Fruit fly (Drosophila melanogaster) whole organism, embryonic: ENCODE data around the gene Cpr73D.

Experiments
- Abd-B ChIP-seq: fragments of 200-800 bp; sonication (Bioruptor generic); optimal IDR thresholded peaks from 2 replicates; lab custom pipeline; 2018; ENCODE audit warnings: missing biosample characterization, mild to moderate bottlenecking, missing genetic modification characterization, moderate library complexity
- Bdp1 ChIP-seq: fragments of 200-800 bp; sonication (Bioruptor generic); optimal IDR thresholded peaks from 3 replicates; lab custom pipeline; 2016; ENCODE audit warnings: missing biosample characterization, missing genetic modification characterization
- Bteb2 ChIP-seq: fragments of 200-800 bp; sonication (Bioruptor generic); optimal IDR thresholded peaks from 2 replicates; lab custom pipeline; 2016; ENCODE audit warnings: missing biosample characterization, missing genetic modification characterization
- CG1024 ChIP-seq: fragments of 200-800 bp; sonication (Bioruptor generic); IDR thresholded peaks from 2 replicates; pipeline ENCODE4 v1.3.6; 2022; ENCODE audit warnings: missing biosample characterization, missing genetic modification characterization
- CG10267 ChIP-seq: fragments of 200-800 bp; sonication (Bioruptor generic); optimal IDR thresholded peaks from 2 replicates; lab custom pipeline; 2018; ENCODE audit warnings: missing biosample characterization, mild to moderate bottlenecking, missing genetic modification characterization, moderate library complexity
- CG10274 ChIP-seq: fragments of 200-800 bp; sonication (Bioruptor generic); optimal IDR thresholded peaks from 3 replicates; lab custom pipeline; 2017; ENCODE audit warnings: missing biosample characterization, mild to moderate bottlenecking, missing genetic modification characterization
- CG10462 ChIP-seq: fragments of 200-800 bp; sonication (Bioruptor generic); optimal IDR thresholded peaks from 2 replicates; lab custom pipeline; 2016; ENCODE audit warnings: missing biosample characterization, missing genetic modification characterization
- CG10959 ChIP-seq: fragments of 200-800 bp; sonication (Bioruptor generic); IDR thresholded peaks from 2 replicates; pipeline ENCODE4 v1.3.6; 2022; ENCODE audit warnings: missing biosample characterization, missing genetic modification characterization
- CG11456 ChIP-seq: fragments of 200-800 bp; sonication (Bioruptor generic); IDR thresholded peaks from 3 replicates; pipeline ENCODE4 v1.3.6; 2022; ENCODE audit warnings: missing biosample characterization, missing genetic modification characterization
- CG12299 ChIP-seq: fragments of 200-800 bp; sonication (Bioruptor generic); optimal IDR thresholded peaks from 2 replicates; lab custom pipeline; 2018; ENCODE audit warnings: missing biosample characterization, mild to moderate bottlenecking, missing genetic modification characterization
- CG12744 ChIP-seq: fragments of 200-800 bp; sonication (Bioruptor generic); optimal IDR thresholded peaks from 2 replicates; lab custom pipeline; 2016; ENCODE audit warnings: missing biosample characterization, missing genetic modification characterization
- CG13775 ChIP-seq: fragments of 200-800 bp; sonication (Bioruptor generic); optimal IDR thresholded peaks from 3 replicates; lab custom pipeline; 2017; ENCODE audit warnings: missing biosample characterization, mild to moderate bottlenecking, missing genetic modification characterization
- CG13894 ChIP-seq: fragments of 200-800 bp; sonication (Bioruptor generic); optimal IDR thresholded peaks from 3 replicates; lab custom pipeline; 2018; ENCODE audit warnings: missing biosample characterization, mild to moderate bottlenecking, missing genetic modification characterization, moderate library complexity
- CG15011 ChIP-seq: fragments of 200-800 bp; sonication (Bioruptor generic); optimal IDR thresholded peaks from 3 replicates; lab custom pipeline; 2018; ENCODE audit warnings: missing biosample characterization, mild to moderate bottlenecking, missing genetic modification characterization
- CG15269 ChIP-seq: fragments of 200-800 bp; sonication (Bioruptor generic); optimal IDR thresholded peaks from 2 replicates; lab custom pipeline; 2018; ENCODE audit warnings: missing biosample characterization, mild to moderate bottlenecking, missing genetic modification characterization, moderate library complexity
- CG15514 ChIP-seq: fragments of 200-800 bp; sonication (Bioruptor generic); optimal IDR thresholded peaks from 3 replicates; lab custom pipeline; 2017; ENCODE audit warnings: missing biosample characterization, missing genetic modification characterization, mild to moderate bottlenecking, moderate library complexity, missing genetic modification reagents
- CG15696 ChIP-seq: fragments of 200-800 bp; sonication (Bioruptor generic); optimal IDR thresholded peaks from 2 replicates; lab custom pipeline; 2019; ENCODE audit warnings: missing biosample characterization, mild to moderate bottlenecking, missing genetic modification characterization, moderate library complexity
- CG16815 ChIP-seq: fragments of 200-800 bp; sonication (Bioruptor generic); optimal IDR thresholded peaks from 3 replicates; lab custom pipeline; 2017; ENCODE audit warnings: missing biosample characterization, mild to moderate bottlenecking, missing genetic modification characterization
- CG1832 ChIP-seq: fragments of 200-800 bp; sonication (Bioruptor generic); optimal IDR thresholded peaks from 2 replicates; lab custom pipeline; 2017; ENCODE audit warnings: missing biosample characterization, mild to moderate bottlenecking, missing genetic modification characterization, inconsistent platforms
- CG18476 ChIP-seq: fragments of 200-800 bp; sonication (Bioruptor generic); optimal IDR thresholded peaks from 2 replicates; lab custom pipeline; 2016; ENCODE audit warnings: missing biosample characterization, mild to moderate bottlenecking, missing genetic modification characterization
- CG18599 ChIP-seq: fragments of 200-800 bp; sonication (Bioruptor generic); optimal IDR thresholded peaks from 3 replicates; lab custom pipeline; 2017; ENCODE audit warnings: missing biosample characterization, missing genetic modification characterization, mild to moderate bottlenecking, moderate library complexity, missing genetic modification reagents
- CG2202 ChIP-seq: fragments of 200-800 bp; sonication (Bioruptor generic); optimal IDR thresholded peaks from 2 replicates; lab custom pipeline; 2018; ENCODE audit warnings: missing biosample characterization, mild to moderate bottlenecking, missing genetic modification characterization
- CG33213 ChIP-seq: fragments of 200-800 bp; sonication (Bioruptor generic); optimal IDR thresholded peaks from 3 replicates; lab custom pipeline; 2016; ENCODE audit warnings: missing biosample characterization, missing genetic modification characterization
- CG6813 ChIP-seq: fragments of 200-800 bp; sonication (Bioruptor generic); optimal IDR thresholded peaks from 2 replicates; lab custom pipeline; 2017; ENCODE audit warnings: missing biosample characterization, missing genetic modification characterization, mild to moderate bottlenecking, moderate library complexity, missing genetic modification reagents
- CG6854 ChIP-seq: fragments of 200-800 bp; sonication (Bioruptor generic); optimal IDR thresholded peaks from 3 replicates; lab custom pipeline; 2017; ENCODE audit warnings: missing biosample characterization, mild to moderate bottlenecking, missing genetic modification characterization
- Hr3 ChIP-seq: fragments of 200-800 bp; sonication (Bioruptor generic); optimal IDR thresholded peaks from 3 replicates; lab custom pipeline; 2016; ENCODE audit warnings: missing biosample characterization, missing genetic modification characterization
- Neu2 ChIP-seq: fragments of 200-800 bp; sonication (Bioruptor generic); optimal IDR thresholded peaks from 3 replicates; lab custom pipeline; 2016; ENCODE audit warnings: missing biosample characterization, missing genetic modification characterization, borderline replicate concordance
- Nf-YC ChIP-seq: fragments of 200-800 bp; optimal IDR thresholded peaks from 3 replicates; lab custom pipeline; 2019; ENCODE audit warnings: missing biosample characterization, mild to moderate bottlenecking, missing genetic modification characterization, moderate library complexity
- Oaz ChIP-seq: fragments of 200-800 bp; sonication (Bioruptor generic); IDR thresholded peaks from 2 replicates; pipeline ENCODE4 v1.3.6; 2022; ENCODE audit warnings: missing biosample characterization, missing genetic modification characterization
- PHDP ChIP-seq: fragments of 200-800 bp; sonication (Bioruptor generic); optimal IDR thresholded peaks from 3 replicates; lab custom pipeline; 2018; ENCODE audit warnings: missing biosample characterization, mild to moderate bottlenecking, missing genetic modification characterization, moderate library complexity
- Rfx ChIP-seq: fragments of 200-800 bp; sonication (Bioruptor generic); IDR thresholded peaks from 2 replicates; pipeline ENCODE4 v1.3.6; 2022; ENCODE audit warnings: missing biosample characterization, missing genetic modification characterization
- Xbp1 ChIP-seq: fragments of 200-800 bp; sonication (Bioruptor generic); optimal IDR thresholded peaks from 3 replicates; lab custom pipeline; 2016; ENCODE audit warnings: missing biosample characterization, mild to moderate bottlenecking, missing genetic modification characterization
- YL-1 ChIP-seq: fragments of 200-800 bp; sonication (Bioruptor generic); optimal IDR thresholded peaks from 3 replicates; lab custom pipeline; 2017; ENCODE audit warnings: missing biosample characterization, mild to moderate bottlenecking, missing genetic modification characterization
- btn ChIP-seq: fragments of 200-800 bp; sonication (Bioruptor generic); optimal IDR thresholded peaks from 2 replicates; lab custom pipeline; 2016; ENCODE audit warnings: missing biosample characterization, missing genetic modification characterization
- caup ChIP-seq: fragments of 200-800 bp; sonication (Bioruptor generic); optimal IDR thresholded peaks from 3 replicates; lab custom pipeline; 2017; ENCODE audit warnings: missing biosample characterization, mild to moderate bottlenecking, missing genetic modification characterization, moderate library complexity; ENCODE audit not compliant: severe bottlenecking
- hbn ChIP-seq: fragments of 200-800 bp; sonication (Bioruptor generic); IDR thresholded peaks from 2 replicates; pipeline ENCODE4 v1.3.6; 2022; ENCODE audit warnings: missing biosample characterization, missing genetic modification characterization; ENCODE audit not compliant: partially characterized antibody
- ken ChIP-seq: fragments of 200-800 bp; sonication (Bioruptor generic); IDR thresholded peaks from 3 replicates; pipeline ENCODE4 v1.3.6; 2022; ENCODE audit warnings: missing biosample characterization, missing genetic modification characterization
- klu ChIP-seq: fragments of 200-800 bp; sonication (Bioruptor generic); IDR thresholded peaks from 2 replicates; pipeline ENCODE4 v1.3.6; 2022; ENCODE audit warnings: missing biosample characterization, missing genetic modification characterization
- nerfin-1 ChIP-seq: fragments of 200-800 bp; sonication (Bioruptor generic); optimal IDR thresholded peaks from 3 replicates; lab custom pipeline; 2019; ENCODE audit warnings: missing biosample characterization, mild to moderate bottlenecking, missing genetic modification characterization, moderate library complexity
- nerfin-2 ChIP-seq: fragments of 200-800 bp; sonication (Bioruptor generic); IDR thresholded peaks from 2 replicates; pipeline ENCODE4 v1.3.6; 2022; ENCODE audit warnings: missing biosample characterization, missing genetic modification characterization; ENCODE audit not compliant: partially characterized antibody
- oc ChIP-seq: fragments of 200-800 bp; sonication (Bioruptor generic); optimal IDR thresholded peaks from 2 replicates; lab custom pipeline; 2018; ENCODE audit warnings: missing biosample characterization, mild to moderate bottlenecking, missing genetic modification characterization, moderate library complexity
- salm ChIP-seq: fragments of 200-800 bp; sonication (Bioruptor generic); optimal IDR thresholded peaks from 2 replicates; lab custom pipeline; 2018; ENCODE audit warnings: missing biosample characterization, mild to moderate bottlenecking, missing genetic modification characterization
- sisA ChIP-seq: fragments of 200-800 bp; sonication (Bioruptor generic); IDR thresholded peaks from 2 replicates; pipeline ENCODE4 v1.3.6; 2022; ENCODE audit warnings: missing biosample characterization, missing genetic modification characterization
- sob ChIP-seq: fragments of 200-800 bp; sonication (Bioruptor generic); IDR thresholded peaks from 2 replicates; pipeline ENCODE4 v1.3.6; 2022; ENCODE audit warnings: missing biosample characterization, missing genetic modification characterization
- sug ChIP-seq: fragments of 200-800 bp; optimal IDR thresholded peaks from 2 replicates; lab custom pipeline; 2019; ENCODE audit warnings: missing biosample characterization, mild to moderate bottlenecking, missing genetic modification characterization, moderate library complexity
- z ChIP-seq: fragments of 200-800 bp; sonication (Bioruptor generic); IDR thresholded peaks from 3 replicates; pipeline ENCODE4 v1.3.6; 2022; ENCODE audit warnings: missing biosample characterization, missing genetic modification characterization
- zf30C ChIP-seq: fragments of 200-800 bp; sonication (Bioruptor generic); optimal IDR thresholded peaks from 3 replicates; lab custom pipeline; 2018; ENCODE audit warnings: missing biosample characterization, mild to moderate bottlenecking, missing genetic modification characterization

Cpr73D gene

DNA sequence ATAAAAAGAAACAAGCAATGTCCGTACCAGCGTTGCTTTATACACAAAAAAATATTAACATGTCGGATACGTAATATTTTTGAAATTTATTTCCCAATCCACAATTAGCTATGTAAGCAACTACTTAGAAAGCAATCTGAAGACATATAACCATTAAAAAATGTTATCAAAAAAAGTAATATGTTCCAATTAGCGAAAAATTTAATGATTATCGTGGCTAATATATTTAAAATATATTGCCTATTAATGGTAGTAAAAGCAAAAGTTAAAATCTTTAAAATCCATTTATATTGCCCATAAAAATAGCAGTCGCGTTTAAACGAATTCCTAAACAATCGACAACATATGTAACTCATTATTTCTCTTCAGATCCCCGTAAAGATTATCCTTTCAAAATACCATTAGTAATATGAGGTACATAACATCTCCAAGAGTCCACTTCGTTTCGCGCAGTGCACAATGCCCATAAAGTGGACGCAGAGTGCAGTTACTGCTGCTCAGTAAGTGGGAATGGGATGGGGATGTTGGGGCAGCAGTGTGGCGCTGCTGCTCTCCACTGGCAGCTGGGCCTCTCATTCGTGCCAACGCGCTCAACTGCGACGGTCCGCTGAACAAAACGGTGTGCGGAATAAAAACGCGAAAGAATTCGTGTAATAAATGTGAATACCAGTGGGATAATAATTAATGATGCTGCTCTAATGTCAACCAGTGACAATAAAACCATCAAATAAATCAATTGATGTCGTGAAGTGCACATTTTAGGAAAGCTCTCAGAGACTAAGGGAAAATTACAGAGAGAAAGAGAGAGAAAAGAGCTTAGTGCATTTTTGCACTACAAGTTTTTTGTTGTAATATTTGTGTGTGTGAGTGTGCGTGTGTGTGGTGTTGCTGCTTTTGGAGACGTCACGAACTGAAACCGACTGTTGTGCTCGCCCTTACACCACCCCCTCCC lies 28.8 kb upstream of the Cpr73D start (continued):
- no peak for TF ChIP-seq salm
- TF ChIP-seq zf30C (GFP tag; lab: Kevin White, UChicago), result no peak
- TF ChIP-seq CG13894 (tag; lab: Kevin White, UChicago), result no peak
- TF ChIP-seq Bteb2 (GFP tag; lab: Kevin White, UChicago), result no peak
- TF ChIP-seq CG15514, result no peak
- peak; percentile 29 for TF ChIP-seq Hr3 (GFP tag; lab: Kevin White, UChicago)
- TF ChIP-seq PHDP (tag; lab: Kevin White, UChicago), result peak; percentile 28
- TF ChIP-seq CG10462 (GFP tag; lab: Kevin White, UChicago), result peak; percentile 18
- no peak for TF ChIP-seq hbn (GFP tag; lab: Robert Waterston, UW)
- peak; percentile 27 for TF ChIP-seq CG16815 (GFP tag; lab: Kevin White, UChicago)
- TF ChIP-seq Oaz (GFP tag; lab: Robert Waterston, UW), result no peak
- TF ChIP-seq Nf-YC, result peak; percentile 54
- TF ChIP-seq CG10959 (GFP tag; lab: Robert Waterston, UW), result no peak
- TF ChIP-seq CG2202 (tag; lab: Kevin White, UChicago), result no peak
- TF ChIP-seq sob (GFP tag; lab: Robert Waterston, UW), result peak; percentile 54
- TF ChIP-seq Rfx (GFP tag; lab: Robert Waterston, UW), result peak; percentile 71
- TF ChIP-seq CG10274 (GFP tag; lab: Kevin White, UChicago), result no peak
- TF ChIP-seq ken, result 0 out of 3 replicates have a peak, but pooled peaks have one; percentile 42
- TF ChIP-seq CG6854 (GFP tag; lab: Kevin White, UChicago), result peak; percentile 14
- TF ChIP-seq CG18476 (GFP tag; lab: Kevin White, UChicago), result peak; percentile 47
- no peak for TF ChIP-seq Bdp1
- TF ChIP-seq CG15696 (tag; lab: Kevin White, UChicago), result no peak
- TF ChIP-seq CG10267, result peak; percentile 26
- peak; percentile 55 for TF ChIP-seq sisA (GFP tag; lab: Robert Waterston, UW)
- TF ChIP-seq CG1024, result peak; percentile 49; the same call in 1 of the 2 replicates
- no peak for TF ChIP-seq nerfin-2 (GFP tag; lab: Robert Waterston, UW)
- peak; percentile 69 for TF ChIP-seq CG15269 (tag; lab: Kevin White, UChicago)
- no peak for TF ChIP-seq Neu2 (GFP tag; lab: Kevin White, UChicago)
- TF ChIP-seq sug, result peak; percentile 15
- TF ChIP-seq CG6813 (GFP tag; lab: Kevin White, UChicago), result no peak
- peak; percentile 43; the same call in 1 of the 3 replicates for TF ChIP-seq z (GFP tag; lab: Robert Waterston, UW)
- peak; percentile 59 for TF ChIP-seq Xbp1 (GFP tag; lab: Kevin White, UChicago)
- no peak for TF ChIP-seq klu (GFP tag; lab: Robert Waterston, UW)
- peak; percentile 48 for TF ChIP-seq Abd-B (GFP tag; lab: Kevin White, UChicago)
- no peak for TF ChIP-seq YL-1 (GFP tag; lab: Kevin White, UChicago)
- no peak for TF ChIP-seq CG33213 (GFP tag; lab: Kevin White, UChicago)
- TF ChIP-seq CG13775 (GFP tag; lab: Kevin White, UChicago), result peak; percentile 52
- TF ChIP-seq CG1832 (GFP tag; lab: Kevin White, UChicago), result no peak
- TF ChIP-seq CG12744 (GFP tag; lab: Kevin White, UChicago), result no peak
- TF ChIP-seq CG15011 (GFP tag; lab: Kevin White, UChicago), result peak; percentile 52
- TF ChIP-seq oc (tag; lab: Kevin White, UChicago), result no peak
- TF ChIP-seq CG18599 (GFP tag; lab: Kevin White, UChicago), result peak; percentile 27
- peak; percentile 80 for TF ChIP-seq CG11456
- no peak for TF ChIP-seq CG12299 (tag; lab: Kevin White, UChicago)
- peak; percentile 19 for TF ChIP-seq caup (GFP tag; lab: Kevin White, UChicago)
- peak; percentile 18 for TF ChIP-seq nerfin-1 (tag; lab: Kevin White, UChicago)
- no peak for TF ChIP-seq btn (GFP tag; lab: Kevin White, UChicago)
